Fruit fly (Drosophila melanogaster) whole organism, adult: ENCODE measurements around the gene CG14659.

ENCODE experiments used
- CG11617 ChIP-seq: fragments of 200-800 bp; sonication (Bioruptor generic); optimal IDR thresholded peaks from 2 replicates; lab custom pipeline; 2017; ENCODE audit warnings: mild to moderate bottlenecking, missing biosample characterization, missing genetic modification reagents, missing genetic modification characterization
- CG12768 ChIP-seq: fragments of 200-800 bp; sonication (Bioruptor generic); optimal IDR thresholded peaks from 2 replicates; lab custom pipeline; 2017; ENCODE audit warnings: missing biosample characterization, missing genetic modification characterization, mild to moderate bottlenecking, moderate library complexity, missing genetic modification reagents
- CG14711 ChIP-seq: fragments of 200-800 bp; sonication (Bioruptor generic); optimal IDR thresholded peaks from 2 replicates; lab custom pipeline; 2018; ENCODE audit warnings: missing biosample characterization, mild to moderate bottlenecking, missing genetic modification characterization, moderate library complexity
- CG1620 ChIP-seq: fragments of 200-800 bp; sonication (Bioruptor generic); optimal IDR thresholded peaks from 2 replicates; lab custom pipeline; 2016; ENCODE audit warnings: missing biosample characterization, missing genetic modification characterization
- CG33017 ChIP-seq: fragments of 200-800 bp; sonication (Bioruptor generic); optimal IDR thresholded peaks from 2 replicates; lab custom pipeline; 2018; ENCODE audit warnings: missing biosample characterization, mild to moderate bottlenecking, missing genetic modification characterization, moderate library complexity
- CG5204 ChIP-seq: fragments of 200-800 bp; sonication (Bioruptor generic); optimal IDR thresholded peaks from 2 replicates; lab custom pipeline; 2016; ENCODE audit warnings: missing biosample characterization, missing genetic modification characterization
- CG7045 ChIP-seq: fragments of 200-800 bp; sonication (Bioruptor generic); optimal IDR thresholded peaks from 2 replicates; lab custom pipeline; 2017; ENCODE audit warnings: missing biosample characterization, mild to moderate bottlenecking, missing genetic modification characterization
- CG7101 ChIP-seq: fragments of 200-800 bp; sonication (Bioruptor generic); optimal IDR thresholded peaks from 2 replicates; lab custom pipeline; 2018; ENCODE audit warnings: missing biosample characterization, mild to moderate bottlenecking, missing genetic modification characterization, moderate library complexity
- Clk ChIP-seq: fragments of 200-800 bp; sonication (Bioruptor generic); optimal IDR thresholded peaks from 2 replicates; lab custom pipeline; 2017; ENCODE audit warnings: missing biosample characterization, missing genetic modification characterization
- Crg-1 ChIP-seq: fragments of 200-800 bp; sonication (Bioruptor generic); optimal IDR thresholded peaks from 2 replicates; lab custom pipeline; 2016; ENCODE audit warnings: missing biosample characterization, missing genetic modification characterization
- Hr96 ChIP-seq: fragments of 200-800 bp; sonication (Bioruptor generic); optimal IDR thresholded peaks from 2 replicates; lab custom pipeline; 2016; ENCODE audit warnings: missing biosample characterization, missing genetic modification characterization
- Mnt ChIP-seq: fragments of 200-800 bp; sonication (Bioruptor generic); optimal IDR thresholded peaks from 2 replicates; lab custom pipeline; 2016; ENCODE audit warnings: missing biosample characterization, mild to moderate bottlenecking, missing genetic modification characterization
- bab1 ChIP-seq: fragments of 200-800 bp; sonication (Bioruptor generic); optimal IDR thresholded peaks from 3 replicates; lab custom pipeline; 2019; ENCODE audit warnings: missing biosample characterization, mild to moderate bottlenecking, missing genetic modification characterization, moderate library complexity
- cic ChIP-seq: fragments of 200-800 bp; sonication (Bioruptor generic); optimal IDR thresholded peaks from 2 replicates; lab custom pipeline; 2017; ENCODE audit warnings: missing biosample characterization, mild to moderate bottlenecking, missing genetic modification characterization, moderate library complexity
- cnc ChIP-seq, 2 experiments: fragments of >200 bp; optimal IDR thresholded peaks; 2 replicates each; lab custom pipeline; 2017
- kay ChIP-seq: fragments of 200-800 bp; sonication (Bioruptor generic); peaks from one replicate; lab custom pipeline; 2016; ENCODE audit warnings: missing biosample characterization, missing genetic modification characterization, borderline replicate concordance
- ovo ChIP-seq: fragments of 200-800 bp; sonication (Bioruptor generic); optimal IDR thresholded peaks from 2 replicates; lab custom pipeline; 2016; ENCODE audit warnings: missing biosample characterization, missing genetic modification characterization
- pad ChIP-seq: fragments of 200-800 bp; sonication (Bioruptor generic); optimal IDR thresholded peaks from 3 replicates; lab custom pipeline; 2017; ENCODE audit warnings: missing biosample characterization, missing genetic modification characterization, mild to moderate bottlenecking, moderate library complexity, missing genetic modification reagents
- tj ChIP-seq: fragments of 200-800 bp; sonication (Bioruptor generic); optimal IDR thresholded peaks from 3 replicates; lab custom pipeline; 2017; ENCODE audit warnings: missing biosample characterization, mild to moderate bottlenecking, missing genetic modification characterization, moderate library complexity
- toe ChIP-seq: fragments of 200-800 bp; sonication (Bioruptor generic); optimal IDR thresholded peaks from 2 replicates; lab custom pipeline; 2016; ENCODE audit warnings: missing biosample characterization, missing genetic modification characterization

CG14659 gene

dm6 chr3R:4804828-4805707, 26.0 kb downstream of the CG14659 start:
- TF ChIP-seq CG14711 = peak; percentile 62
- TF ChIP-seq tj (GFP tag; lab: Kevin White, UChicago) = peak; percentile 79
- no peak for TF ChIP-seq ovo
- TF ChIP-seq bab1 (GFP tag; lab: Kevin White, UChicago) = peak; percentile 10
- no peak for TF ChIP-seq CG5204 (GFP tag; lab: Kevin White, UChicago)

- TF ChIP-seq CG12768 (GFP tag; lab: Kevin White, UChicago) (no peak), CG7045 (GFP tag; lab: Kevin White, UChicago) (no peak), toe (GFP tag; lab: Kevin White, UChicago) (no peak), tj (GFP tag; lab: Kevin White, UChicago) (peak; percentile 72), kay (GFP tag; lab: Kevin White, UChicago) (peak; percentile 85), CG33017 (tag; lab: Kevin White, UChicago) (no peak), CG14711 (no peak), Crg-1 (GFP tag; lab: Kevin White, UChicago) (no peak), ovo (no peak), bab1 (GFP tag; lab: Kevin White, UChicago) (no peak), CG5204 (GFP tag; lab: Kevin White, UChicago) (no peak), Mnt (GFP tag; lab: Kevin White, UChicago) (no peak), pad (no peak), cic (GFP tag; lab: Kevin White, UChicago) (no peak)
Measured at dm6 chr3R:4804126-4804649, 26.9 kb downstream of the CG14659 start.

- TF ChIP-seq tj (GFP tag; lab: Kevin White, UChicago) (peak; percentile 57), CG7045 (GFP tag; lab: Kevin White, UChicago) (no peak), CG5204 (GFP tag; lab: Kevin White, UChicago) (no peak), bab1 (GFP tag; lab: Kevin White, UChicago) (no peak)
Measured at dm6 chr3R:4798025-4798424, 33.1 kb downstream of the CG14659 start.

dm6 chr3R:4797585-4797984, 33.5 kb downstream of the CG14659 start:
- TF ChIP-seq Hr96 (GFP tag; lab: Kevin White, UChicago) (no peak), CG14711 (no peak), tj (GFP tag; lab: Kevin White, UChicago) (no peak), CG5204 (GFP tag; lab: Kevin White, UChicago) (no peak), cnc (optimal IDR thresholded peaks at IDR 0.05; lab: Kevin White, UChicago) (no peak), CG11617 (GFP tag; lab: Kevin White, UChicago) (no peak), Mnt (GFP tag; lab: Kevin White, UChicago) (no peak), ovo (no peak), Clk (GFP tag; lab: Kevin White, UChicago) (no peak), CG12768 (GFP tag; lab: Kevin White, UChicago) (no peak), CG7045 (GFP tag; lab: Kevin White, UChicago) (no peak), CG7101 (tag; lab: Kevin White, UChicago) (no peak), CG1620 (no peak), Crg-1 (GFP tag; lab: Kevin White, UChicago) (no peak), toe (GFP tag; lab: Kevin White, UChicago) (no peak)

dm6 chr3R:4784622-4785021, 46.5 kb downstream of the CG14659 start, which contains the start of gene Ccdc39:
TSS of gene Ccdc39 (minus strand) at chr3R:4784722.
- TF ChIP-seq kay (GFP tag; lab: Kevin White, UChicago) (no peak), tj (GFP tag; lab: Kevin White, UChicago) (no peak), pad (no peak)
